Worm (Caenorhabditis elegans): ENCODE results near the gene ubc-26.

ubc-26 gene

DNA sequence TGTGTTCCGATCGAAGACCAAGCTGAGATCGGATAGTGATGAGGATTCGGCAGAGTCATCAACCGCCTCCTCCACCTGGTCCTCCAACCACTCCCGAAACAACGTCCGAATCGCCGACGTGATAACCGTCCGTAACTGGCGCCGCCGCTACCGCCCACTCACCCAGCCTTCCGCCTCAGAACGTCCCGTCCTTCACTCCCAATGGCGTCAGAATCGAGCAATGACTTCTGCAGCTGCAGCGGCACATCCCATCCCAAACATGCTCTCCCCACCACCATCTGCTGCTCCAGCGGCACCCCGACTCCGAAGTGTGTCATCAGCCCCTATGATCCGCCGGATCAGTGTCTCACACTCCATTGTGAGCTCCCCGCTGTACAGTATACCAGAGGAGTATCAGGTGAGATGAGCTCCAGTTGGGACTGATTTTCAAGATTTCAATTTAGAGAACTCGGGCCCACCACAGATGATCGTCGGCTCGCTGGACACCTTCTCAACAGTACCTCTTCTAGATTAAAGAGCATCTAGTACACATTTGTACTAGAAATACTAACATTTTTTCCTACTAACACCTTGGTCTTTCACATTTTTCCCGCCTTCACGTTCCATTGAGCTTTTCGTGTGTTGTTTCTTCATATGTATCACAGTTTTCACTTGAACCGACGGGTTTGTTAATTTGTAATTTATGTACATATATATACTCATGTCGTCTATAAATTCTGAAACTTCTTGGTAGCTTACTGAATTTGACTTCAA is 25.8 kb upstream of the ubc-26 start:
- TF ChIP-seq set-16 (GFP tag; IDR thresholded peaks at IDR 0.05) (peak; percentile 90), mxl-2 (GFP tag; conservative IDR thresholded peaks at IDR 0.05) (no peak), T20F7.1 (GFP tag; optimal IDR thresholded peaks at IDR 0.05) (no peak), T26A8.4 (GFP tag; IDR thresholded peaks at IDR 0.05) (no peak), ceh-82 (tag; optimal IDR thresholded peaks at IDR 0.05) (no peak), nhr-42 (GFP tag; IDR thresholded peaks at IDR 0.05) (peak; percentile 17; the same call in 1 of the 2 replicates), unc-62 (GFP tag; optimal IDR thresholded peaks at IDR 0.05 in 1 of 2) (peak in 1 of 2 experiments; percentile 80), unc-62 (tag; optimal IDR thresholded peaks at IDR 0.05) (no peak), aha-1 (tag) (no peak), ctbp-1 (GFP tag; IDR thresholded peaks at IDR 0.05) (no peak), daf-16 (GFP tag; optimal IDR thresholded peaks at IDR 0.05) (no peak), daf-16 (tag; optimal IDR thresholded peaks at IDR 0.05) (no peak), pha-4 (GFP tag; IDR thresholded peaks at IDR 0.05) (no peak), pha-4 (tag; optimal IDR thresholded peaks at IDR 0.05) (no peak), nhr-111 (GFP tag; optimal IDR thresholded peaks at IDR 0.05) (no peak), nhr-10 (tag; optimal IDR thresholded peaks at IDR 0.05) (no peak), nhr-76 (tag; optimal IDR thresholded peaks at IDR 0.05) (no peak), saeg-2 (GFP tag; IDR thresholded peaks at IDR 0.05) (no peak), dmd-8 (GFP tag; IDR thresholded peaks at IDR 0.05) (no peak)

- TF ChIP-seq set-16 (GFP tag; IDR thresholded peaks at IDR 0.05), result peak; percentile 69
- TF ChIP-seq D1046.2 (GFP tag; IDR thresholded peaks at IDR 0.05), result no peak
- TF ChIP-seq attf-4 (tag; optimal IDR thresholded peaks at IDR 0.05), result no peak
- TF ChIP-seq aha-1 (tag), result peak; percentile 13
These were observed 24.9 kb upstream of the ubc-26 start for ce11 chrII:2925032-2925431.

DNA sequence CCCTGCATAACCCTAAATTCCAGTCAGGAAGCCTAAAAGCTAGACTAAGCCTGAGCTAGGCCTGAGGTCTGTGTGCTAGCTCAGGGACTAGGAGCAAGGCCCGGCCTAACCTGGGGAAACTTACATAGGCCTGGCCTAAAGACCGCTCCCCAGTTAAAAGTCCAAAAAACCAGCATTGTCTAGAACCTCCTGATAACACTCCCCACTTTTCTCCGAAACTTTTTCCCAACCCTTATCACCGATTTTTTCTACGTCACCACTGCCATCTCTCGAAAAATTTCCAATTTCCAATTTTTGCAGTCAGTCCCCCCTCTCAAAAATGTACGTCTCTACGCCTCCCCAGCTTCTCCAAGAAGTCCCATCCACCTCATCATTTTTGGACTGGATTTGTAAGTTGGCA is 23.5 kb upstream of the ubc-26 start, which contains the start of gene ZK355.2:
TSS of gene ZK355.2 (plus strand) at position 301 of the 400 bp plus-strand sequence.
- TF ChIP-seq pqm-1 (tag; optimal IDR thresholded peaks at IDR 0.05) (peak; percentile 5), vab-7 (GFP tag; IDR thresholded peaks at IDR 0.05) (no peak), ztf-7 (tag; optimal IDR thresholded peaks at IDR 0.05) (no peak), daf-16 (GFP tag; optimal IDR thresholded peaks at IDR 0.05) (no peak), daf-16 (tag; optimal IDR thresholded peaks at IDR 0.05) (peak; percentile 8), dmd-6 (GFP tag; IDR thresholded peaks at IDR 0.05) (peak; percentile 34; the same call in 1 of the 2 replicates), ctbp-1 (GFP tag; IDR thresholded peaks at IDR 0.05) (no peak)

ce11 chrII:2922782-2923181 is 22.6 kb upstream of the ubc-26 start:
- TF ChIP-seq lin-1 (GFP tag; IDR thresholded peaks at IDR 0.05), result 0 out of 2 replicates have a peak, but pooled peaks have one; percentile 2
- TF ChIP-seq set-16 (GFP tag; IDR thresholded peaks at IDR 0.05), result peak; percentile 55
- TF ChIP-seq dmd-6 (GFP tag; IDR thresholded peaks at IDR 0.05), result no peak
- TF ChIP-seq lin-38 (GFP tag; IDR thresholded peaks at IDR 0.05), result 0 out of 2 replicates have a peak, but pooled peaks have one; percentile 23
- TF ChIP-seq skn-1 (tag; optimal IDR thresholded peaks at IDR 0.05), result no peak

DNA sequence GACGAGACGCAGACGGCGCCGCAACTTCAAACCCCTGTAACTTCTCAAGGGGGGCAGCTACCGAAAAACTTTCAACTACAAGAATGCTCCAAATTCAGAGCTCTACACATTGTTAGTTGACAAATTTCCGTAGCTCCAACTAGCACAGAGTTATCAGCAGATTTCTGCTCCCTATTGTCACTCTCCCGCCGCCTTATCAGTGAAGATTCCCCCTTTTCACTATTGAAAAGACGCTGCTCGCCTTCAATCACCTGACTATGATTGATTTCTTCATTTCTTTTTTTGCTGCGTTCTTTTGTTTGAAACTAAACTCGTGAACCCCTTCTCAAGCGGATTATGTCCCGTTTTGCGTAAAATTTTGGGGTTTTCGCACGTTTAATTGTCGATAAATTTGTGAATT is 22.2 kb upstream of the ubc-26 start:
- TF ChIP-seq fos-1 (tag; optimal IDR thresholded peaks at IDR 0.05) (no peak), saeg-2 (GFP tag; IDR thresholded peaks at IDR 0.05) (no peak), daf-16 (GFP tag; optimal IDR thresholded peaks at IDR 0.05) (no peak), daf-16 (tag; optimal IDR thresholded peaks at IDR 0.05) (peak; percentile 33), lin-1 (GFP tag; IDR thresholded peaks at IDR 0.05) (peak; percentile 10; the same call in 1 of the 2 replicates), nhr-28 (tag; optimal IDR thresholded peaks at IDR 0.05) (peak; percentile 17), dmd-6 (GFP tag; IDR thresholded peaks at IDR 0.05) (peak; percentile 41), dve-1 (tag; optimal IDR thresholded peaks at IDR 0.05; ENCODE audit: insufficient read depth) (peak; percentile 57), pqm-1 (tag; optimal IDR thresholded peaks at IDR 0.05) (peak; percentile 41), hif-1 (tag; optimal IDR thresholded peaks at IDR 0.05) (peak in 1 of 2 experiments; percentile 3), hlh-11 (tag; optimal IDR thresholded peaks at IDR 0.05) (peak; percentile 49), hlh-30 (tag; optimal IDR thresholded peaks at IDR 0.05; ENCODE audit: insufficient read depth) (peak; percentile 45), spr-1 (tag; optimal IDR thresholded peaks at IDR 0.05) (no peak)
